Worm (Caenorhabditis elegans) whole organism, late embryonic: ENCODE measurements around the gene Y116A8C.469.

Source experiments
- ama-1 ChIP-seq: fragments of 150-350 bp; optimal IDR thresholded peaks from 2 replicates; lab custom pipeline; 2014
- fkh-10 ChIP-seq: fragments of 150-350 bp; optimal IDR thresholded peaks from 2 replicates; lab custom pipeline; 2014; ENCODE audit warnings: missing biosample characterization, missing genetic modification reagents, missing genetic modification characterization

- TF ChIP-seq ama-1 (lab: Kevin White, UChicago) (no peak), fkh-10 (GFP tag; lab: Kevin White, UChicago) (no peak)
These were observed 48.8 kb downstream of the Y116A8C.469 start, which contains the start of gene T06A10.106 for ce11 chrIV:16868900-16869299.
